Fruit fly (Drosophila melanogaster): ENCODE results near the gene CG8028.

The CG8028 gene

DNA sequence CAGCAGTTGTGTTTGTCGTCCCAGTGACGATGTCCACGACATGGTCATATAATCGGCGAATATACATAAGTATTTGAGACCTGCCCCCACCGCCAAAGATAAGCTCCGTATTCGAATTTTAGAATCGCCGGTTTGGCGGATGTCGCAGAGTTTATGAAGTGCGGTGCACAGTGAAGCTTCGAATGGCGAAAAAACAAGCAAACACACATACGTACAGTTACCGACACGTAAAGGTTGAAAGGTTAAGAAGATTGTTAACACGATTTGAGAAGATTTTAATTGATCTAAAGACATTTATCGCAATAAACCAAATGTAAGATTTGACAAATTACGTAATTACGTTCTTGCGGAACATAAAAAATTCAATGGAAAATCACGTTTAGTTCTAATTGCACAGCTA, 29.5 kb upstream of the CG8028 start:
- no peak for TF ChIP-seq CG8478 (optimal IDR thresholded peaks at IDR 0.05)
- TF ChIP-seq CTCF (optimal IDR thresholded peaks at IDR 0.05): no peak

DNA sequence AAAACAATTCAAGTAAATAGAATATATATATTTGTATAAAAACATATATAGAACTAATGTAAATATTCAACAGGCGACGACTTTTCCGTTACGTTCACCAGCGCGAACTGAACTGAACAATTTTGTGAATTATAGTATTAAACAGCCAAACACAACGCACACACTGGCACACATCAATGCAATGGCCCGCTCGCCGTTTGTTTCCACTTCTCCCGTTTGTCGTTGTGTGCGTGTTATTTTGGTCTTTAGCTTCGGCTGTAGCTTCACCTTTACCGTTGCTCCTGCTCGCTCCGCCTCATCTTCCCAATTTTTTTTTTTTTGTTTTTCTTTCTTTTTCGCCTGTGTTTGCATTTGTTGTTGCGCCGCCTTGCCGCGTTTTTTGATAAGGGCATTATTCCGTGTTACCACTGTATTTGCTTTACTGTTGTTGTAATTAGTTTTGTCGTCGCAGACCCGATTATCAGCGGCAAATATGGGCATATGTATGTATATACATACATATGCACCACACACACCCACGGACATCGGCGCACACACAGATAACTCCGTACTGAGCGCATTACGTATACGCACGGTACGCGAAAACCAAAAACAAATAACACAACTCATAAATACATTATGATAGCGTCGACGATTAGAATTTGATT, 27.8 kb upstream of the CG8028 start, which contains the start of gene CG8051:
Gene CG8051, minus strand, starts transcription at position 116 of the 647 bp plus-strand sequence.
- TF ChIP-seq CTCF (optimal IDR thresholded peaks at IDR 0.05) (no peak), CG8478 (optimal IDR thresholded peaks at IDR 0.05) (no peak)

DNA sequence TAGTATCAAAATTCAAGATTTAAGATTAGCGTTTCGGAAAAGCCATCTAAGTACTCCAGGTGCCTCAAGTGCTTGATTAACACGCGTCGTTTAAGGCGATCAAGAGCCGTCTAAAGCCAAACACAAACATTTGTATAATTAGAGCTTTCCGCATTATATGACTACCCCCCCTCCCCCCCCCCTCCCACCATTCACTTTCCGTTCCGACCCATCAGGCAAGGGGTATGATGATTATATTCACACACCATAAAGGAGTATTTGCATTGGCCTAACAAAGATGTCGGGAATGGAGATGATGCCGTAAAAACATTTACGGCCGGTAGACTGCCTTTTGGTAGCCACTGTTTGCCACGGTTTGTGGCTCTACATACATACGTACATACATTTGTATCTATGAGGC, 26.4 kb upstream of the CG8028 start:
- TF ChIP-seq CG8478 (optimal IDR thresholded peaks at IDR 0.05): no peak
- no peak for TF ChIP-seq CTCF (optimal IDR thresholded peaks at IDR 0.05)

DNA sequence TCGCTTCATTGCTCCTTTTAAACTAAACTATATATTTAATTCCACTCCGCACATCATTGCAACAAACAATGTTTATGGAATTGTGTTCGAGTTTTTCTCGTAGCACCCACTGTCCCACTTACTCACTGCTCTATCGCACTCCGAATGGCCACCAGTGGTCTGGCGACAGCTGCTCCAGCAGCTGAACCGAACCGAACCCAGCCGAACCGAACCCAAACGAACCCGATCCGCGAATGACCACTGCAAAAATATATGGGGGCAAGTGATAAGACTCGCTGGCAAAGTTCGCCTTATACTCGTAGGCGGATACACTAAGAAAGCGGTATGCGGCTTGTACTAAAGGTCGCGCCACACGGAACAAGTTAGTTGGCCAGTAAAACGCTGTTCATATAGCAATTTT, 25.0 kb upstream of the CG8028 start:
- TF ChIP-seq CG8478 (optimal IDR thresholded peaks at IDR 0.05): no peak
- no peak for TF ChIP-seq CTCF (optimal IDR thresholded peaks at IDR 0.05)

DNA sequence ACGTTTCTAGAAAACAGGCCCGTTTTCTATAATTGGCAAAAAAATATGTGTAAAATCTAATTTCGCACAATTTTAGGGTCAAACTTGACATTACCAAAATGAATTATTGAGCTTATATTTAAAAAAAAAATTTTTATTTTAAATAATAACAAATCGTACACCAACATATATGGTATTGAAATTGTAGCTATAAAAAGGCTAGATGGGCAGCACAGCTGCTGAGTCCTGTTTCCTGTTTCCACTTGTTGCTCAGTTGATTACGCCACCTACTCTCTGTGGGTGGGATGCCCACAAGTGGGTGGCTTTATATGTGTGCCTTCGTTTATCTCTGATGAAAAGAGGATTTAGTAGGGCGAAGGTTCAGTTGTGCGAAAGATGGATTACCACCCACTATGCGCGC, 19.2 kb upstream of the CG8028 start:
- no peak for TF ChIP-seq CG8478 (optimal IDR thresholded peaks at IDR 0.05)
- TF ChIP-seq CTCF (optimal IDR thresholded peaks at IDR 0.05): no peak

DNA sequence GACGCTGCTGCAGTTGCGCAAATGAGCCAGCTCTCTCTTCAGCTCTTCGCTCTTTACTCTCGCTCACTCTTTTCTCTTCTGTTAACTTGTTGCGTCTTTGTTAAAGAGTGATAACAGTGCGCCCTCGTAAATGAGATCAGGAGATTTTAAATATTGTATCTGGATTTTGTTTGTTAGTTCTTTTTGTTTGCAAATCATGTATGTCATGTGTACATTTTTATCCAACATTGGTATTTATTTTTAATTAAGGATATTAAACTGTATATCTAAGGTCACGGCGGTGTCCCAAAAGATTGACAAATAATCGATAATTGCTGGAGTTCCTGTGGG, 18.6 kb upstream of the CG8028 start:
- no peak for TF ChIP-seq CG8478 (optimal IDR thresholded peaks at IDR 0.05)
- no peak for TF ChIP-seq CTCF (optimal IDR thresholded peaks at IDR 0.05)

DNA sequence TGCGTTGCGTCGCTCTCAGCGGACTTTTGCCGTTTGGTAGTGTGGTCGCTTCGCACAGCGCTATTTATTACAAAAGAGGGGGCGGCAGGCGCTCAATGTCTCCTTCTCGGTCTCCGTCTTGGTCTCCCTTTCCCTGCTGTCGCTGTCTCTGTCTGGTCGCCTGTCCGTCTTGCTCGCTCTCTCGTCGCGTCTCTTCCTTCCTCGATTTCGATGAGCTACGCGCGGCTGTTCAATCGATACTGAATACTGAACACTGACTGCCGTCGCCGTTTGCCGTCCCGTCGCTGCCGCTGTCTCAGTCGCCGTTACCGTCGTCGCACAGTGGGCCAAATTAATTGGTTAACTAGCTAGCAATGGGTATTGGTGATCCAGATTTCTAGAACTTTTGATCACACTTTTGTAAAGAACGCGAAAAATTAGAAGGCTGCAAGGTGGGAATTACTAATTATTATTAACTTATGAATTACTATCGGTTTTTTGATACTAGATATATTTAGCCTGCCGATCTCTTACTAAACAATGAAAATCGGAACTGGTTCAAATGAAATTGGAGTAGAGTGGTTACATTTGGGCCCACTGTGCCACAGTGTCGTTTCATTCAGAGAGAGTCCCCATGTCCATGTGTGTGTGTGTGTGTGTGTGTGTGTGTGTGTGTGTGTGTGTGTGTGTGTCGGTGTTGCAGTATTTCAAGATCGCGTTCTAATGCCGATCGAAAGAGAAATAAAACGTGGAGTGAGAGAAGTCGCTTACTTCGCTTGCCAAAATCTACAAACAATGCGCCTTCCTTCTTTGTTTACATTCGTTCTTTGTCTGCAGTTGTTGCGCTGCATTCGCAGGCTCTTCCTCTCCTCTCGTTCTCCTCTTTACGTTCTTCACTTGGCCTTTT, 18.0 kb upstream of the CG8028 start, which contains the start of gene CG8034:
Gene CG8034, minus strand, starts transcription at position 264 of the 886 bp plus-strand sequence.
- TF ChIP-seq CG8478 (optimal IDR thresholded peaks at IDR 0.05): no peak
- TF ChIP-seq CTCF (optimal IDR thresholded peaks at IDR 0.05): no peak

DNA sequence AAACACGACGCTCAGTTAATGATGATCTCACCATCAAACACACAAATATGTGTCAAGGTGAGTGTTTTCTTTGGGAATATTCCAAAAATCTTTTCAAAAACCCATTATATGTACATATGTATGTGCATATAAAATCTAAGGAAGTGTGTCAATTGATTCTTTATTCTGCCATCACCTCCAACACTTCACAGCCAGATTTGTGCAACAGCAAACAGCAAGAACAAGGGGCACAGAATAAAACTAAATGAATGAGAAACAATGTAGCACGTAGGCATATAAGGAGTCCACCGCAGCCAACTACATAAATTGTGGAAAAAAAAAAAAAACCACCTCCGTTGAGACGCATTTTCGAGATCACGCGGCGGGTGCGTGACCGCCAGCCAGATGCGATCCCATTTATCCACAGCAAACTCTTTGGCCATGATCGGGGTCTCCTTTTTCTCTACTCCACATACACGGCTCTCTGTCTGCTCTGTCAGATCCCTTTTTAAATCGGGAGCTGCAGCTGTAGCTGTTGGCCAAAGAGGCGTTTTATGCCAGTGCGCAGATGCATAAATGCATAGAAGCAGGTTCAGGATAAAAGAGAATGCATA, 15.8 kb upstream of the CG8028 start:
- no peak for TF ChIP-seq CTCF (optimal IDR thresholded peaks at IDR 0.05)

DNA sequence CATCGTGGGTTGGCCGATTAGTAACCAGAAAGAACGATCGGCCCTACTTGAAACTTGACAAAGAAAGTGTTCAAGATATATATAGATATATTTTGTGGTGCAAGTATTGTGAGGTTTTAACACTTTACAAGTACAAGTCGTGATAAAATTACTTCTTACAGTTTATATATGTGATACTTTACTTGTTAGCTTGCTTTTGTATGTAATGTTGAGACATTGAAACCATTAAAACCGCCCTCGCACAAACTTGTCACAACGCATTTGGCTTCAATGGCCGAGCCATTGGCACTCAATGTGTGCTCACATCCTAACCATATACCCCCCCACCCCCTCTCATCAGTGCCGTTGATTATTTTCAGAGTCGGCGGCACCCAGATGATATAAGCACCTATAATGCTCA, 14.8 kb upstream of the CG8028 start:
- TF ChIP-seq CTCF (optimal IDR thresholded peaks at IDR 0.05) (no peak), CG8478 (optimal IDR thresholded peaks at IDR 0.05) (no peak)

DNA sequence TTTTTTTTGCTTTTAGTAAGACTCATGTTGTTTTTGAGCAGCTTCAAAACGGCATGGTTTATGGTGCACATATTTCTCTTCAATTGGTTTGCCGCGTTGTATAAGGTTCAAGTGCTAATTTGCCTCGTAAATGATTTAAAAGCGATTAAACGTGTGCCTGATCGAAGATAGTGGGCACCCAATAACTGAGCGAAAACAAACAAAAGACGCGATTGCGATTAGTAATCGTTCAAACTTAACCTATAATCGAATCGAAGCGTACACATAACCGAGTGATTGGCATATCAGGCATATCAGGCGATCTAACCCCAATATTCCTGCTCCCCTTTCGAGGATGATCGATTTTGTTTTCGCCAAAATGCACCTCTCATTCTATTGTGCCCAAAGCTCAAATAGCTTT, 13.9 kb upstream of the CG8028 start:
- TF ChIP-seq CTCF (optimal IDR thresholded peaks at IDR 0.05) (no peak), CG8478 (optimal IDR thresholded peaks at IDR 0.05) (no peak)

DNA sequence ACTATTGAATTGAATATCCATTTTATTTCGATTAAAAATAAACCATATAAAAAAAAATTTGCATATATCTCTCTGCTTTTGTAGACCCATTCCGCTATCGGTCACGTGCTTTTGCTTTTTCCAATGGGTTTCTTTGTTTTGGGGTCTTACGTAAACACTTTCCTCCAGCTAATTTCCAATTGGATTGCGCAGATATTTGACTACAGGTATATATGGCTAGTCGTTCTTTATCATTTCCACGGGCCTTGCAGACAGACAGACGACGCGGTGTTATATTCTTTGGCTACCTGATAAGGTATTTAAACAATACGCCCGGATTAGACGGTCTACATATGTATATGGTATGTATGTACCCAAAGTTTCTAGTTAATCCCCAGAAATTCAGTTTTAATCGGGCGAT, 13.2 kb upstream of the CG8028 start:
- TF ChIP-seq CTCF (optimal IDR thresholded peaks at IDR 0.05): no peak
- TF ChIP-seq CG8478 (optimal IDR thresholded peaks at IDR 0.05): no peak

DNA sequence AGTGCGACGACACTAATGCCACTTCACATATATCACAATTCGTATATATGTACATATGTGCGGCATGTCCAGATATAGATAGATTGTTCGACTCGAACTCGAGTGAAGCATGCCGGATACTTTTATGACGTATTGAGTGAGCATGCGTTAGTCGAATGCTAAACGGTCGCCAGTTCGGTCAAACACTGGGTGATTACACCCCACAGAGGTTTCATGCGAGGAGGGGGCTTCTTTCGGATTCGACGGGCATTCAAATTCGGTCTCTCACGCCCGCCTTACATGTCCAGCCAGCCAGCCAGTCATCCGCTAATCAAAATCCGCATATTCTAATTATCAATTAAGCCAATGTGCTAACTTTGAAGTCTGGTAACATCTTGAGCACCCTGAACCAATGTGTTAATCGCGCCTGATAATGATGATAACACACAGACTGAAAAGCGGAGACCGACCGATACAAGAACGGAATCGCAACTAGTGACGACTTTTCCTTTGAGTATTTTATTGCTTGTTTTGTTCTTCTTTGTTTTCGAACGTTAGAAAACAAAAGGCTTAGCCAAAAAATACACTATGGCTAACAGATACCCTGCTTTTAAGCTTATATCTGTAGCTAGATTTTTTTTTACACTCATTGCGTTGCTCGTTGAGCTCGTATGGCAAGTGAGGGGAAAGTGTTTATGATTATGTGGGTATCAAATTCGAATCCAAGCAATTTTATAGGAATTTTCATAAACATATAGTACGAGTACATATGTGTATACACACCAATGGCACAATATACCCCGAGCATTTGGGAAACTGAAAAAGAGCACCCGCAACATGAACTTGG, 11.8 kb upstream of the CG8028 start:
- no peak for TF ChIP-seq CG8478 (optimal IDR thresholded peaks at IDR 0.05)

DNA sequence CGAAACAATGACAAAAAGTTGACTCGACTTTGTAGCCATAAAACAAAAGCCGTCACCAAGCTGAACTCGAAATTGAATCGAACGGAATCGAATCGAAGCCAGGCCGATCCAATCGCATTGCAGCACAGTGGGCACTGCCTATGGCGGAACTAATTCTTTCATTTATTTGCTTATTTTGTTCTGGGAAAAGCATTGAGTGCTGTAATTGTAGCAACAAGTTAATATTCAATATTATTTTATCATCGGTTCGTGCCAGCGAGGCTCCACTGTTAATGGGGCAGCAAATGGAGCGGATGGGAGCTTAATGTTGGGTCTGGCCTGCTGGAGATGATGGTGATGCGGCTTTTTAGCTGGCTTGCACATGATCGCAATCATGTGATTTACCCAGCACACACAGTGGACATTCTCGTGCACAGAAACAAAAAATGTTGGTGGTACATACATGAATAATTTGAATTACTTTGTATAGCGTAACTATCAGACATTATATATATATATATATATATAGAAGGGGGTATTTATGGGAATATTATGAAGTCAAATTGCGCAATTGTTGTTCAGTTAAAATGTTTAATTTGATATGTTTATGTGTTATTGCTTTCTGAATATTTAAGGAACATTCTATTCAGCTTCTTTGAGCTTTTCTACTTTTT, 9.3 kb upstream of the CG8028 start:
- TF ChIP-seq CG8478 (optimal IDR thresholded peaks at IDR 0.05) (no peak), CTCF (optimal IDR thresholded peaks at IDR 0.05) (no peak)

DNA sequence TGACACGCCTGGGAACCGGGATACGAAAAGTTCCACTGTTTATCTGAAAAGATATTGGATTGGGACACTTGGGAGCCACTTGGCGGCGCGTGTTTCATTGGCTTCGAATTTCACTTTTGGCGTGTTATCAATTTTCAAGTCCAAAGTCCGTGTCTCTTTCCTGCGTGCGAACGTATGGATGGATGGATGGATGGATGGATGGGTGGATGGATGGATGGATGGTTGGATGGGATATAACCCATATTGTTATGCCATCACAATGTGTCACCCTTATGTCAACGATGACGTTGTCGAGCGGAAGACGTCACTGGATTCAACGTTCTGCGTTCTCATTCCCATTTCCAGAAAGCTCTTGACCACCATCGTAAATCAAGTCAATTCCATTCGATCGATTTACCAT, 7.6 kb upstream of the CG8028 start:
- TF ChIP-seq CTCF (optimal IDR thresholded peaks at IDR 0.05) (no peak), CG8478 (optimal IDR thresholded peaks at IDR 0.05) (no peak)

DNA sequence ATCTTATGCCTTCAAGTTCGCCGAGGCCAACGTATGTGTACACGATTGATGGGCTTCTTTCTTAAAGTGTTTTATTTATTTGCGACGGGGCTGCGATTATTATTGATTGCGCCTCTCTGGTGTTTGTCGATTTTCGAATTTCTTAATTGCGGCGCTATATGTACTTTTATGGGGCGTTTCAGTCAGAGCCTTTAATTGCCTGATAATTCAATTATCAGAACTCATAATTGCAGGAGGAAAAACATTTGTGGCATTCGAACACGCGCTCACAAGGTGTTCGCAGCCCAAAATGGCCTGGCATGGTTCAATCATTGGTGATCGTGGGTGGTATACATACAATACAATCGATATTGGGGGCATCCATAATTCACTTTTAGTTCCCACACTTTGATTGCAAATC, 6.1 kb upstream of the CG8028 start:
- TF ChIP-seq CG8478 (optimal IDR thresholded peaks at IDR 0.05) (no peak), CTCF (optimal IDR thresholded peaks at IDR 0.05) (no peak)

All from S2 (cell line).